Fruit fly (Drosophila melanogaster): ENCODE measurements around the gene alph.

The alph gene

DNA sequence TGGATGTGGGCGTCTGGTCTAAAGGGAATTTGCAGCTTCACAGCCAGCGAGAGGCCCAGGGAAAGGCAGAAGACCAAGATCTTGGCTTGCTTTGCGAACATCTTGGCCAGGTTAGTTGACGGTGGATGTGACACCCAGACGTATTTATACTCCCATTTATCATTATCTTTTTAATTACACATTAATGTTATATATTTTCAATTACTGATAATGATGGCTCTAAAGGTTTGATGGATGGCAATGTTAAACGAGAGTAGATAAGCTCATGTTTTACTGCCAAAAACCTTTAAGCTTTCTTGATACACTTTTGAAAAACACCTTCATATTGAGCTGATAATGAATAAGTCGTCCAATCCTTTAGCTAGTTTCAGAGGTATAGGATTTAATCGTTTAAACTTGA is 2.0 kb upstream of the alph start, which contains the start of gene CG11470:
CG11470 (minus strand) TSS at position 101 of the 400 bp plus-strand sequence.
- peak; percentile 31 for TF ChIP-seq svp (GFP tag)
- no peak for TF ChIP-seq pdm3 (GFP tag; optimal IDR thresholded peaks at IDR 0.05)

- no peak for TF ChIP-seq eg (GFP tag; IDR thresholded peaks at IDR 0.05)
- TF ChIP-seq CG6163 (GFP tag; IDR thresholded peaks at IDR 0.05): no peak
- TF ChIP-seq CG1621 (tag; optimal IDR thresholded peaks at IDR 0.05): no peak
- no peak for TF ChIP-seq CG8319 (GFP tag; optimal IDR thresholded peaks at IDR 0.05)
- no peak for TF ChIP-seq CG4318 (GFP tag; optimal IDR thresholded peaks at IDR 0.05)
- no peak for TF ChIP-seq fd85E (GFP tag; optimal IDR thresholded peaks at IDR 0.05)
- no peak for TF ChIP-seq CG10669 (GFP tag; optimal IDR thresholded peaks at IDR 0.05)
- no peak for TF ChIP-seq topi (GFP tag; optimal IDR thresholded peaks at IDR 0.05)
Observed at dm6 chr3R:29590806-29591205, 825 bp upstream of the alph start, which contains the start of gene CG31041. Gene CG31041 (minus strand): TSS chr3R:29590906.

DNA sequence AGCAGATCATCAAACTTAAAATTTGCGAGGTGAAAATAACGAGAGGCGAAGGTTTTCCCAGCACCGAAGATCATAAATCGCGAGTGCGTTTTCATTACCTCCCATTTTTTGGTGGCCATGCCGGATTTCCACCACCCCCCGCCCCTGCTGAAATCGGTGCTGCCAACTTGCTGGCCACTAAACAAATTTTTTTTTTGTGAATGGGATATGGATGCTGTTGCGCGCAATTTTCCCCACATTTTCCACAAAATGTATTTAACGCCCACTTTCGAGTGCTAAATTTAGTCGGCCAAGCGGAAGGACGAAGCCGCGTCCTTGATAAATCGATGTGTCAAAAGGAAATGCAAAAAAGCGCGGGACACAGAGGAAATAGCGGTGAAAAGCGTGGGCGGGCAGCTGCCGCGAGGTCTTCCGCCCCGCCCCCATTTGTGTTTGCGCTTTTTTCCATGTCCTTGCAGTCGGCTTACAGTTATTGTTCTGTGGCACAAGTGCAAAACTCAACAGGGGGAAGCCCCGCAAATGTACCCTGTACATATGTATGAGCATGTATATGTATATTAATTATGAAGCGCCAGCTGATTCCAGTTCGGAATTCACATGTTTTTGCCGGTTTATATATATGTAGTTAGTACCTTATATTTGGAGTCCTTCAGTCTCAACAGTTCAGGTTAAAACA is 646 bp downstream of the alph start:
- TF ChIP-seq CG11762 (GFP tag; optimal IDR thresholded peaks at IDR 0.05; ENCODE audit: insufficient read depth): peak; percentile 7
- TF ChIP-seq CG3032 (tag; optimal IDR thresholded peaks at IDR 0.05): no peak
- no peak for TF ChIP-seq CG8319 (GFP tag; optimal IDR thresholded peaks at IDR 0.05)
- no peak for TF ChIP-seq Eip75B (GFP tag; optimal IDR thresholded peaks at IDR 0.05)
- peak; percentile 40; the same call in 1 of the 3 replicates for TF ChIP-seq eg (GFP tag; IDR thresholded peaks at IDR 0.05)
- TF ChIP-seq CG6163 (GFP tag; IDR thresholded peaks at IDR 0.05): 0 out of 3 replicates have a peak, but pooled peaks have one; percentile 36
- TF ChIP-seq svp (GFP tag): peak; percentile 55
- no peak for TF ChIP-seq CG31627 (GFP tag; optimal IDR thresholded peaks at IDR 0.05)
- no peak for TF ChIP-seq CG1621 (tag; optimal IDR thresholded peaks at IDR 0.05)
- no peak for TF ChIP-seq Sox14 (GFP tag; optimal IDR thresholded peaks at IDR 0.05)
- peak; percentile 50 for TF ChIP-seq Eip78C (GFP tag)

DNA sequence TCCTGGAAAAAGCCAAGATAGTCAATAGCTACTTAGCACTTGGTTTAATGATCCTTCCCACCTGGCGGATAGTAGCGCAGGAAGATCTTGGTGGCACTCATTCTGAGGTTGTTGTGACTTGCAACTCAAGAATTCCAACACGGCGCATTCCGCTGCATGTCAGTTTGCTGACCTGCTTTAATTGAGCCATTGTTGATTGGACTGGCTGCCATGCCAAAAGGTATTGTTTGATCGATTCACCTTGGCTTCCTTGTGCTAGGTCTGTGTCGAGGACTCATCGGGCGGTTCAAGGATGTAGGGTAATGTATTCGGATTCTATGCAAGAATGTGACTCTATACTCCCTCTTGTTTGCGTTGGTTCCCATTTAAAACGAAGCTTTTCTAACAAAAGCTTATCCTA is 9.1 kb downstream of the alph start, which contains the start of gene CG7568:
CG7568 (minus strand) TSS at position 101 of the 400 bp plus-strand sequence.
- TF ChIP-seq ss (GFP tag; optimal IDR thresholded peaks at IDR 0.05) (no peak), topi (GFP tag; optimal IDR thresholded peaks at IDR 0.05) (no peak), spab (GFP tag; optimal IDR thresholded peaks at IDR 0.05) (no peak), dsx (GFP tag; optimal IDR thresholded peaks at IDR 0.05; ENCODE audit: poor library complexity, severe bottlenecking) (no peak), CG15336 (GFP tag; IDR thresholded peaks at IDR 0.05) (no peak), Sox15 (GFP tag; optimal IDR thresholded peaks at IDR 0.05) (no peak), Hr39 (GFP tag; optimal IDR thresholded peaks at IDR 0.05) (no peak), CG8632 (GFP tag; optimal IDR thresholded peaks at IDR 0.05) (no peak)

dm6 chr3R:29608177-29608576 is 16.5 kb downstream of the alph start, which contains the start of gene Diedel2:
Gene Diedel2 (plus strand): TSS chr3R:29608477.
- no peak for TF ChIP-seq Ets21C (GFP tag; optimal IDR thresholded peaks at IDR 0.05)
- no peak for TF ChIP-seq spab (GFP tag; optimal IDR thresholded peaks at IDR 0.05)
- no peak for TF ChIP-seq CG3919 (GFP tag; optimal IDR thresholded peaks at IDR 0.05)
- no peak for TF ChIP-seq OdsH (GFP tag; optimal IDR thresholded peaks at IDR 0.05)
- no peak for TF ChIP-seq CG6792 (GFP tag; optimal IDR thresholded peaks at IDR 0.05)
- no peak for TF ChIP-seq CG11762 (GFP tag; optimal IDR thresholded peaks at IDR 0.05; ENCODE audit: insufficient read depth)
- TF ChIP-seq Sox15 (GFP tag; optimal IDR thresholded peaks at IDR 0.05): no peak
- TF ChIP-seq lz (GFP tag; optimal IDR thresholded peaks at IDR 0.05): no peak
- TF ChIP-seq fd85E (GFP tag; optimal IDR thresholded peaks at IDR 0.05): no peak
- TF ChIP-seq Lpt (GFP tag; optimal IDR thresholded peaks at IDR 0.05): no peak

DNA sequence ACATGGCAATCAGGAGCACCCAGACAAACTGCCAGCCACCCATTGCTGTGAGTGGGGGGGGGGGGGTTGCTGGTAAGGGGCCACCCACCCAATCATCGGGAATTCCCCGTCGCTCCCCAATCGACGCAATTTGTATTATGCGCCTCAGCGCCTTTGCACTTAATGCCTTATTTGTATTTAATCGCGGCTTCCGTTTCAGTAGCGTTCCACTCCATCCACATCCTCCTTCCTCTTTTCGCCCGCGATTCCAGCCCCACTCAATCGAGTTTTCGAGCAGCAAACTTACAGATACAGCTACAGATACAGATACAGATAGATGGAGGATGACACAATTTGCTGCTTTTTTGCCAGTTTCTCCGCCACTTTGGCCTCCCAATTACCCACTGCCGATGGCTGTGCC is 19.3 kb downstream of the alph start:
- TF ChIP-seq Ets96B (tag; optimal IDR thresholded peaks at IDR 0.05) (no peak), CG10631 (GFP tag; optimal IDR thresholded peaks at IDR 0.05) (no peak), OdsH (GFP tag; optimal IDR thresholded peaks at IDR 0.05) (no peak)

Measured in whole organism, prepupa.